Worm (Caenorhabditis elegans): Measurements from ENCODE around the gene K08E5.1.

DNA sequence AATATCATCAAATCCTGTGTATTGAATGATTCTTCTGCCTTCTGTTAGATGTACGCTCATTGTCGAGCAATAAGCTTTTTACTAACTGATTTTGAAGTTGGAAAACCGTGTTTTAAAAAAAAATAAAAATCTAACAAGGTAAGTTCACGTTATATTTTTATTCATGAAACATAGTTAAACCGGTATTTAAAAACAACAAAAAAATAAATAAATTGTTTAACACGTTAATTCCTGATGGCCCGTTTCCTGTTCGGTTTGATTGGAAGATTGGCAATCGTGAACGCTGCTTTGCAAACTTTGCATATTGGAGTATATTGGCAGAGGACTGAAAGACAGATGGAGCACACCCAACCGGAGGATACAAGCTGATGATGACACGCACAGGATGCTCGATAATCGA is 27.8 kb downstream of the K08E5.1 start, which contains the start of gene ZK1128.3:
- TF ChIP-seq F13C5.2 (tag; optimal IDR thresholded peaks at IDR 0.05) (no peak), ama-1 (optimal IDR thresholded peaks at IDR 0.05) (no peak), ets-7 (tag; optimal IDR thresholded peaks at IDR 0.05) (no peak), hnd-1 (tag; optimal IDR thresholded peaks at IDR 0.05) (no peak), tra-4 (tag; optimal IDR thresholded peaks at IDR 0.05) (no peak), hmg-4 (GFP tag; optimal IDR thresholded peaks at IDR 0.05) (no peak), sea-1 (GFP tag; conservative IDR thresholded peaks at IDR 0.05) (no peak), ceh-36 (tag; optimal IDR thresholded peaks at IDR 0.05) (no peak)
